Worm (Caenorhabditis elegans) whole organism, young adult: ENCODE measurements around the gene F16B12.1.
A peak's percentile ranks its signal among the peaks of the same experiment; 100 is the strongest.

Experiments used
- C06A6.2 ChIP-seq: fragments of 200-800 bp; sonication (Bioruptor generic); conservative IDR thresholded peaks from 2 replicates; pipeline ENCODE4 v1.3.6; 2022; ENCODE audit warnings: missing genetic modification characterization, missing compliant biosample characterization
- D2030.7 ChIP-seq: fragments of 200-800 bp; sonication (Bioruptor generic); IDR thresholded peaks from 2 replicates; pipeline ENCODE4 v1.3.6; 2022; ENCODE audit warnings: missing genetic modification reagents, missing genetic modification characterization, missing compliant biosample characterization
- F22D6.2 ChIP-seq: sonication (generic microtip); optimal IDR thresholded peaks from 2 replicates; lab custom pipeline; 2016; ENCODE audit warnings: mild to moderate bottlenecking, missing genetic modification characterization, missing compliant biosample characterization
- F57A8.1 ChIP-seq: fragments of 200-800 bp; sonication (Bioruptor generic); optimal IDR thresholded peaks from 2 replicates; lab custom pipeline; 2018; ENCODE audit warnings: mild to moderate bottlenecking, missing genetic modification characterization, moderate library complexity, missing compliant biosample characterization
- K12H6.12 ChIP-seq: fragments of 200-800 bp; sonication (Bioruptor generic); optimal IDR thresholded peaks from 2 replicates; lab custom pipeline; 2018; ENCODE audit warnings: mild to moderate bottlenecking, missing genetic modification characterization, missing compliant biosample characterization
- T26A5.8 ChIP-seq: sonication (generic microtip); optimal IDR thresholded peaks from 2 replicates; lab custom pipeline; 2016; ENCODE audit warnings: missing genetic modification characterization, missing compliant biosample characterization
- Y95B8A.8 ChIP-seq: fragments of 200-800 bp; sonication (Bioruptor generic); IDR thresholded peaks from 2 replicates; pipeline ENCODE4 v1.3.6; 2022; ENCODE audit warnings: missing genetic modification reagents, missing genetic modification characterization, missing compliant biosample characterization
- aptf-2 ChIP-seq: fragments of 200-800 bp; sonication (Bioruptor generic); conservative IDR thresholded peaks from 2 replicates; pipeline ENCODE4 v1.3.6; 2022; ENCODE audit warnings: missing genetic modification reagents, missing genetic modification characterization, missing compliant biosample characterization
- aptf-3 ChIP-seq: fragments of 200-800 bp; sonication (Bioruptor generic); IDR thresholded peaks from 2 replicates; pipeline ENCODE4 v1.3.6; 2022; ENCODE audit warnings: missing genetic modification characterization, missing compliant biosample characterization
- attf-3 ChIP-seq: fragments of 200-800 bp; sonication (Bioruptor generic); conservative IDR thresholded peaks from 2 replicates; pipeline ENCODE4 v1.3.6; 2022; ENCODE audit warnings: missing genetic modification reagents, missing genetic modification characterization, missing compliant biosample characterization
- cebp-2 ChIP-seq: fragments of 200-800 bp; sonication (Bioruptor generic); IDR thresholded peaks from 2 replicates; pipeline ENCODE4 v1.3.6; 2022; ENCODE audit warnings: missing genetic modification characterization, missing compliant biosample characterization
- ceh-40 ChIP-seq: fragments of 200-800 bp; sonication (Bioruptor generic); IDR thresholded peaks from 2 replicates; pipeline ENCODE4 v1.3.6; 2022; ENCODE audit warnings: missing genetic modification characterization, missing compliant biosample characterization
- ceh-79 ChIP-seq: sonication (generic microtip); optimal IDR thresholded peaks from 2 replicates; lab custom pipeline; 2017; ENCODE audit warnings: mild to moderate bottlenecking, missing genetic modification characterization, missing compliant biosample characterization
- die-1 ChIP-seq: sonication (generic microtip); optimal IDR thresholded peaks from 2 replicates; lab custom pipeline; 2016; ENCODE audit warnings: missing genotype, mild to moderate bottlenecking, missing genetic modification characterization, missing compliant biosample characterization
- dox-1 ChIP-seq: fragments of 200-800 bp; sonication (Bioruptor generic); IDR thresholded peaks from 2 replicates; pipeline ENCODE4 v1.3.6; 2022; ENCODE audit warnings: missing genetic modification reagents, missing genetic modification characterization, missing compliant biosample characterization
- dpl-1 ChIP-seq: fragments of 150-350 bp; optimal IDR thresholded peaks from 2 replicates; lab custom pipeline; 2014; ENCODE audit warnings: missing biosample characterization, missing genetic modification reagents, missing genetic modification characterization
- egl-18 ChIP-seq: fragments of 200-800 bp; sonication (Bioruptor generic); IDR thresholded peaks from 2 replicates; pipeline ENCODE4 v1.3.6; 2022; ENCODE audit warnings: missing genetic modification reagents, missing genetic modification characterization, missing compliant biosample characterization
- ets-4 ChIP-seq: fragments of 200-800 bp; sonication (Bioruptor generic); optimal IDR thresholded peaks from 2 replicates; lab custom pipeline; 2018; ENCODE audit warnings: mild to moderate bottlenecking, missing genetic modification characterization, missing compliant biosample characterization
- him-1 ChIP-seq: sonication (generic microtip); optimal IDR thresholded peaks from 2 replicates; lab custom pipeline; 2016; ENCODE audit warnings: missing genotype, missing genetic modification reagents, missing genetic modification characterization, missing compliant biosample characterization
- hlh-12 ChIP-seq: sonication (generic microtip); optimal IDR thresholded peaks from 2 replicates; lab custom pipeline; 2016; ENCODE audit warnings: missing genetic modification characterization, missing compliant biosample characterization
- hlh-26 ChIP-seq: fragments of 200-800 bp; sonication (Bioruptor generic); conservative IDR thresholded peaks from 2 replicates; pipeline ENCODE4 v1.3.6; 2022; ENCODE audit warnings: missing genetic modification reagents, missing genetic modification characterization, missing compliant biosample characterization
- let-526 ChIP-seq: fragments of 200-800 bp; sonication (Bioruptor generic); IDR thresholded peaks from 2 replicates; pipeline ENCODE4 v1.3.6; 2022; ENCODE audit warnings: missing genetic modification reagents, missing genetic modification characterization, missing compliant biosample characterization
- let-607 ChIP-seq, 2 experiments: fragments of 200-800 bp in 1 of 2; sonication (Bioruptor generic) in 1 of 2; sonication (generic microtip) in 1 of 2; optimal IDR thresholded peaks; 2 replicates each; lab custom pipeline; 2016 to 2018; ENCODE audit warnings: mild to moderate bottlenecking in 2 of 2, missing compliant biosample characterization in 2 of 2, missing genetic modification characterization in 2 of 2, moderate library complexity in 2 of 2, missing genotype in 1 of 2
- lin-26 ChIP-seq: fragments of 200-800 bp; sonication (Bioruptor generic); IDR thresholded peaks from 2 replicates; pipeline ENCODE4 v1.3.6; 2022; ENCODE audit warnings: missing genetic modification reagents, missing genetic modification characterization, missing compliant biosample characterization
- lin-40 ChIP-seq: sonication (generic microtip); optimal IDR thresholded peaks from 2 replicates; lab custom pipeline; 2016; ENCODE audit warnings: missing genetic modification characterization, mild to moderate bottlenecking, missing compliant biosample characterization, missing genotype, missing genetic modification reagents
- lsy-27 ChIP-seq: sonication (generic microtip); optimal IDR thresholded peaks from 2 replicates; lab custom pipeline; 2017; ENCODE audit warnings: missing genetic modification characterization, mild to moderate bottlenecking, missing compliant biosample characterization, antibody characterized with exemption, missing genotype, borderline replicate concordance; ENCODE audit not compliant: insufficient read depth
- madf-10 ChIP-seq: sonication (generic microtip); optimal IDR thresholded peaks from 2 replicates; lab custom pipeline; 2016; ENCODE audit warnings: mild to moderate bottlenecking, missing genetic modification characterization, missing compliant biosample characterization
- madf-8 ChIP-seq: fragments of 200-800 bp; sonication (Bioruptor generic); conservative IDR thresholded peaks from 2 replicates; pipeline ENCODE4 v1.3.6; 2022; ENCODE audit warnings: missing genetic modification reagents, missing genetic modification characterization, missing compliant biosample characterization
- nfya-1 ChIP-seq: sonication (generic microtip); optimal IDR thresholded peaks from 2 replicates; lab custom pipeline; 2017; ENCODE audit warnings: antibody characterized with exemption, missing compliant biosample characterization, missing genetic modification characterization, borderline replicate concordance; ENCODE audit not compliant: insufficient read depth
- nfya-2 ChIP-seq: fragments of 200-800 bp; sonication (Bioruptor generic); IDR thresholded peaks from 2 replicates; pipeline ENCODE4 v1.3.6; 2022; ENCODE audit warnings: missing genetic modification reagents, missing genetic modification characterization, missing compliant biosample characterization
- nfyb-1 ChIP-seq: fragments of 200-800 bp; sonication (Bioruptor generic); IDR thresholded peaks from 2 replicates; pipeline ENCODE4 v1.3.6; 2022; ENCODE audit warnings: missing genetic modification reagents, missing genetic modification characterization, missing compliant biosample characterization
- nhr-27 ChIP-seq: fragments of 200-800 bp; sonication (Bioruptor generic); optimal IDR thresholded peaks from 2 replicates; lab custom pipeline; 2018; ENCODE audit warnings: mild to moderate bottlenecking, missing genetic modification characterization, moderate library complexity, missing compliant biosample characterization
- snpc-1.3 ChIP-seq: sonication (generic microtip); optimal IDR thresholded peaks from 2 replicates; lab custom pipeline; 2017; ENCODE audit warnings: missing genetic modification characterization, mild to moderate bottlenecking, missing compliant biosample characterization, antibody characterized with exemption, moderate library complexity, missing genotype, missing genetic modification reagents; ENCODE audit not compliant: insufficient read depth
- snpc-3.4 ChIP-seq: sonication (generic microtip); optimal IDR thresholded peaks from 2 replicates; lab custom pipeline; 2017; ENCODE audit warnings: missing genetic modification characterization, mild to moderate bottlenecking, missing compliant biosample characterization, antibody characterized with exemption, moderate library complexity, missing genotype, missing genetic modification reagents
- snpc-4 ChIP-seq, 5 experiments: fragments of 150-350 bp in 1 of 5; sonication (generic microtip) in 4 of 5; optimal IDR thresholded peaks; 2 replicates each; lab custom pipeline; 2014 to 2018; ENCODE audit warnings: missing genetic modification characterization in 5 of 5, missing biosample characterization in 3 of 5, antibody characterized with exemption in 2 of 5, mild to moderate bottlenecking in 2 of 5, missing compliant biosample characterization in 2 of 5, missing genotype in 2 of 5, moderate library complexity in 2 of 5, missing genetic modification reagents in 1 of 5
- tbp1 ChIP-seq: fragments of 200-800 bp; sonication (Bioruptor generic); optimal IDR thresholded peaks from 2 replicates; lab custom pipeline; 2018; ENCODE audit warnings: mild to moderate bottlenecking, missing genetic modification characterization, missing compliant biosample characterization
- unc-130 ChIP-seq: sonication (generic microtip); optimal IDR thresholded peaks from 2 replicates; lab custom pipeline; 2016; ENCODE audit warnings: missing genetic modification reagents, missing genetic modification characterization, missing compliant biosample characterization
- zfh-2 ChIP-seq: fragments of 200-800 bp; sonication (Bioruptor generic); conservative IDR thresholded peaks from 2 replicates; pipeline ENCODE4 v1.3.6; 2022; ENCODE audit warnings: missing genetic modification reagents, missing genetic modification characterization, missing compliant biosample characterization
- ztf-18 ChIP-seq: sonication (generic microtip); optimal IDR thresholded peaks from 2 replicates; lab custom pipeline; 2016; ENCODE audit warnings: missing genotype, mild to moderate bottlenecking, missing genetic modification characterization, missing compliant biosample characterization
- ztf-25 ChIP-seq: fragments of 200-800 bp; sonication (Bioruptor generic); IDR thresholded peaks from 2 replicates; pipeline ENCODE4 v1.3.6; 2022; ENCODE audit warnings: missing genetic modification reagents, missing genetic modification characterization, missing compliant biosample characterization
- ztf-26 ChIP-seq: sonication (generic microtip); optimal IDR thresholded peaks from 2 replicates; lab custom pipeline; 2017; ENCODE audit warnings: missing genetic modification characterization, missing compliant biosample characterization

Gene F16B12.1

ce11 chrX:14085208-14085607, at the start of gene F16B12.1:
Gene F16B12.1, plus strand, starts transcription at chrX:14085508.
- TF ChIP-seq lsy-27 (no peak), nfya-1 (tag; lab: Kevin White, UChicago) (no peak), egl-18 (GFP tag; lab: Robert Waterston, UW) (no peak), snpc-1.3 (tag; lab: Kevin White, UChicago) (no peak), ztf-25 (GFP tag; lab: Robert Waterston, UW) (no peak), lin-40 (tag; lab: Kevin White, UChicago) (no peak), dox-1 (GFP tag; lab: Robert Waterston, UW) (no peak), unc-130 (no peak), hlh-12 (tag; lab: Kevin White, UChicago) (no peak), madf-10 (tag; lab: Kevin White, UChicago) (no peak), D2030.7 (GFP tag; lab: Robert Waterston, UW) (no peak), dpl-1 (no peak), nfyb-1 (GFP tag; lab: Robert Waterston, UW) (no peak), ceh-40 (no peak), C06A6.2 (GFP tag; lab: Robert Waterston, UW) (no peak), nhr-27 (no peak)

- no peak for TF ChIP-seq F57A8.1 (GFP tag; lab: Kevin White, UChicago)
- TF ChIP-seq K12H6.12 (tag; lab: Kevin White, UChicago) = no peak
Observed at ce11 chrX:14039293-14039692, 46.0 kb upstream of the F16B12.1 start.

- TF ChIP-seq lin-26 (GFP tag; lab: Robert Waterston, UW) (no peak), aptf-3 (GFP tag; lab: Robert Waterston, UW) (0 out of 2 replicates have a peak, but pooled peaks have one; percentile 35), zfh-2 (GFP tag; lab: Robert Waterston, UW) (peak; percentile 59)
Observed at ce11 chrX:14044362-14044761, 40.9 kb upstream of the F16B12.1 start.

DNA sequence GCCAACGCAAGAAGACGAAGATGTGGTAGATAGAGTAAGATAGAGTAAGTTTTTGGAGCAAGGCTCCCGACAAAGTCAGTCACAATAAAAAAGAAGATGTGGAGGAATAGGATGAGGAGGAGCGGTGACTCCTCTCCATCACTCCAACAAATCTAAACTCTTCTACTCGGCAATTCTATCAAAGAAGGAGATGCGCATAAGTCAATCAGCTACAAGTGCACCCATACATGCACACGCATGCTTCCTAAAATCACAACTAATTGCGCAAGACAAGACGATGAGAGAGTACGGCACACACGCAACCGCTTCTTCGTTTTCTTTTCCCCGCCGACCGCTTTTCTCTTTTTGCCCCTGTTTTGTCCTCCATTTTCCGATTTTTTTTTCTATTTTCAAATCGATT, 37.7 kb upstream of the F16B12.1 start:
- TF ChIP-seq ceh-40 (no peak), ceh-79 (tag; lab: Kevin White, UChicago) (no peak), madf-8 (GFP tag; lab: Robert Waterston, UW) (no peak), attf-3 (GFP tag; lab: Robert Waterston, UW) (no peak), F22D6.2 (tag; lab: Kevin White, UChicago) (no peak), die-1 (tag; lab: Kevin White, UChicago) (no peak), ztf-18 (tag; lab: Kevin White, UChicago) (no peak), cebp-2 (GFP tag; lab: Robert Waterston, UW) (no peak), him-1 (tag; lab: Kevin White, UChicago) (no peak)

DNA sequence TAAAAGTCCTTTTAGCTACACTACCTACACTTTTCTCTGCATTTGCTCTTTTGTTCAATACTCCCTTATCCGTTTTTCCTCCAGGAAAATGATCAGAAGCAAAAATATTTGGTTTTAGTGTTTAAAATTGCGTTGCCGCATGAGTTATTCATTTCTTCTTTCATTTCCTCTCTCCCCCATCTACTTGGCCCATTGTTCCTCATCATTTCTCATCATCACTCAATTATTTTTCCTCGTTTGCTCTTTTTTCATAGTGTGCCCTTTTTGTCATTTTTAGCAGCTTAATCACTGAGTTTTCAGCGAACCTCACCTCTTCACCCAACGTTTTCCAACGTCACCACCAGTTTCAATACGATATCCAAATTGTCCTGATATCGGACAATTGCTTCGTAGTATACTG, 36.1 kb upstream of the F16B12.1 start, which contains the start of gene dyc-1:
Gene dyc-1, plus strand, starts transcription at position 301 of the 400 bp plus-strand sequence.
- TF ChIP-seq aptf-2 (GFP tag; lab: Robert Waterston, UW) (no peak), tbp1 (no peak), T26A5.8 (tag; lab: Kevin White, UChicago) (no peak), hlh-26 (GFP tag; lab: Robert Waterston, UW) (no peak), snpc-4 (GFP tag; optimal IDR thresholded peaks at IDR 0.05; lab: Kevin White, UChicago) (no peak), snpc-4 (tag; optimal IDR thresholded peaks at IDR 0.05; lab: Kevin White, UChicago) (no peak), ets-4 (no peak), let-607 (tag; optimal IDR thresholded peaks at IDR 0.05; lab: Kevin White, UChicago) (no peak), let-526 (GFP tag; lab: Robert Waterston, UW) (no peak), snpc-3.4 (tag; lab: Kevin White, UChicago) (no peak), ztf-26 (tag; lab: Kevin White, UChicago) (no peak), ceh-40 (no peak), madf-8 (GFP tag; lab: Robert Waterston, UW) (no peak), nfya-2 (GFP tag; lab: Robert Waterston, UW) (no peak), Y95B8A.8 (GFP tag; lab: Robert Waterston, UW) (no peak), attf-3 (GFP tag; lab: Robert Waterston, UW) (no peak)
